Worm (Caenorhabditis elegans) whole organism, L4 larva: Measurements from ENCODE around the gene zmp-1.

Experiments
- F10B5.3 ChIP-seq: sonication (generic microtip); optimal IDR thresholded peaks from 2 replicates; lab custom pipeline; 2016; ENCODE audit warnings: mild to moderate bottlenecking, missing genetic modification characterization, missing compliant biosample characterization
- F26F4.8 ChIP-seq: fragments of 200-800 bp; sonication (Bioruptor generic); conservative IDR thresholded peaks from 2 replicates; pipeline ENCODE4 v1.3.6; 2022; ENCODE audit warnings: missing genetic modification characterization, missing compliant biosample characterization
- Y105C5A.15 ChIP-seq: fragments of 200-800 bp; sonication (Bioruptor generic); IDR thresholded peaks from 2 replicates; pipeline ENCODE4 v1.3.6; 2022; ENCODE audit warnings: missing genetic modification characterization, missing compliant biosample characterization
- ZK337.2 ChIP-seq: fragments of 200-800 bp; sonication (Bioruptor generic); IDR thresholded peaks from 2 replicates; pipeline ENCODE4 v1.3.6; 2022; ENCODE audit warnings: missing genetic modification reagents, missing genetic modification characterization, missing compliant biosample characterization
- aha-1 ChIP-seq: fragments of 150-350 bp; peaks from one replicate; lab custom pipeline; 2014; ENCODE audit warnings: missing biosample characterization, missing genetic modification characterization
- ama-1 ChIP-seq: fragments of 150-350 bp; optimal IDR thresholded peaks from 2 replicates; lab custom pipeline; 2014; ENCODE audit warnings: inconsistent platforms, mixed read lengths
- arid-1 ChIP-seq: fragments of 200-800 bp; sonication (Bioruptor generic); conservative IDR thresholded peaks from 2 replicates; pipeline ENCODE4 v1.3.6; 2022; ENCODE audit warnings: missing genetic modification reagents, missing genetic modification characterization, missing compliant biosample characterization
- attf-4 ChIP-seq: sonication (generic microtip); optimal IDR thresholded peaks from 3 replicates; lab custom pipeline; 2017; ENCODE audit warnings: missing biosample characterization, missing genetic modification characterization
- ceh-62 ChIP-seq: sonication (generic microtip); optimal IDR thresholded peaks from 2 replicates; lab custom pipeline; 2017; ENCODE audit warnings: missing biosample characterization, missing genetic modification characterization
- daf-12 ChIP-seq: fragments of 150-350 bp; optimal IDR thresholded peaks from 2 replicates; lab custom pipeline; 2014; ENCODE audit warnings: missing biosample characterization, missing genetic modification reagents, missing genetic modification characterization
- daf-16 ChIP-seq, 3 experiments: sonication (generic microtip); optimal IDR thresholded peaks; 2 replicates each; lab custom pipeline; 2016 to 2017; ENCODE audit warnings: missing genetic modification characterization in 3 of 3, missing genetic modification reagents in 3 of 3, mild to moderate bottlenecking in 2 of 3, missing compliant biosample characterization in 2 of 3, missing biosample characterization in 1 of 3, moderate library complexity in 1 of 3
- dmd-6 ChIP-seq: fragments of 200-800 bp; sonication (Bioruptor generic); IDR thresholded peaks from 2 replicates; pipeline ENCODE4 v1.3.6; 2022; ENCODE audit warnings: missing genetic modification reagents, missing genetic modification characterization, missing compliant biosample characterization
- dpl-1 ChIP-seq: fragments of 150-350 bp; optimal IDR thresholded peaks from 2 replicates; lab custom pipeline; 2014; ENCODE audit warnings: missing biosample characterization, missing genetic modification reagents, missing genetic modification characterization
- fkh-10 ChIP-seq: fragments of 150-350 bp; optimal IDR thresholded peaks from 2 replicates; lab custom pipeline; 2014; ENCODE audit warnings: missing biosample characterization, missing genetic modification reagents, missing genetic modification characterization
- fos-1 ChIP-seq: fragments of 150-350 bp; optimal IDR thresholded peaks from 2 replicates; lab custom pipeline; 2014; ENCODE audit warnings: missing biosample characterization, missing genetic modification characterization
- hif-1 ChIP-seq, 2 experiments: sonication (generic microtip); optimal IDR thresholded peaks; 2 replicates each; lab custom pipeline; 2016 to 2017; ENCODE audit warnings: missing compliant biosample characterization in 2 of 2, missing genetic modification characterization in 2 of 2, missing genetic modification reagents in 2 of 2, missing genotype in 2 of 2, mild to moderate bottlenecking in 1 of 2
- hlh-11 ChIP-seq: fragments of 200-800 bp; sonication (Bioruptor generic); optimal IDR thresholded peaks from 2 replicates; lab custom pipeline; 2018; ENCODE audit warnings: mild to moderate bottlenecking, missing genetic modification characterization, missing compliant biosample characterization
- hlh-30 ChIP-seq: sonication (generic microtip); optimal IDR thresholded peaks from 2 replicates; lab custom pipeline; 2017; ENCODE audit warnings: antibody characterized with exemption, mild to moderate bottlenecking, missing genetic modification characterization, missing compliant biosample characterization; ENCODE audit not compliant: insufficient read depth
- hmg-1.1 ChIP-seq: fragments of 200-800 bp; sonication (Bioruptor generic); IDR thresholded peaks from 2 replicates; pipeline ENCODE4 v1.3.6; 2022; ENCODE audit warnings: missing genetic modification reagents, missing genetic modification characterization, missing compliant biosample characterization
- jun-1 ChIP-seq: fragments of 150-350 bp; optimal IDR thresholded peaks from 2 replicates; lab custom pipeline; 2014; ENCODE audit warnings: missing biosample characterization, missing genetic modification reagents, missing genetic modification characterization
- lin-29 ChIP-seq: fragments of 200-800 bp; sonication (Bioruptor generic); IDR thresholded peaks from 2 replicates; pipeline ENCODE4 v1.3.6; 2022; ENCODE audit warnings: missing genetic modification reagents, missing genetic modification characterization, missing compliant biosample characterization
- mep-1 ChIP-seq: fragments of 150-350 bp; sonication (generic microtip); optimal IDR thresholded peaks from 3 replicates; lab custom pipeline; 2014; ENCODE audit warnings: missing biosample characterization, missing genetic modification characterization
- mxl-2 ChIP-seq: fragments of 200-800 bp; sonication (Bioruptor generic); conservative IDR thresholded peaks from 2 replicates; pipeline ENCODE4 v1.3.6; 2022; ENCODE audit warnings: missing genetic modification reagents, missing genetic modification characterization, missing compliant biosample characterization
- nhr-111 ChIP-seq: fragments of 200-800 bp; sonication (Bioruptor generic); optimal IDR thresholded peaks from 2 replicates; lab custom pipeline; 2018; ENCODE audit warnings: mild to moderate bottlenecking, missing genetic modification characterization, missing compliant biosample characterization
- nhr-42 ChIP-seq: fragments of 200-800 bp; sonication (Bioruptor generic); IDR thresholded peaks from 2 replicates; pipeline ENCODE4 v1.3.6; 2022; ENCODE audit warnings: missing genetic modification characterization, missing compliant biosample characterization
- nhr-48 ChIP-seq: sonication (generic microtip); optimal IDR thresholded peaks from 2 replicates; lab custom pipeline; 2016; ENCODE audit warnings: mild to moderate bottlenecking, missing genetic modification characterization, missing compliant biosample characterization
- nhr-6 ChIP-seq: fragments of 150-350 bp; optimal IDR thresholded peaks from 2 replicates; lab custom pipeline; 2014; ENCODE audit warnings: missing biosample characterization, missing genetic modification characterization
- rbr-2 ChIP-seq: sonication (generic microtip); optimal IDR thresholded peaks from 2 replicates; lab custom pipeline; 2016; ENCODE audit warnings: missing genotype, missing genetic modification characterization, missing compliant biosample characterization
- snpc-1.2 ChIP-seq: fragments of 200-800 bp; sonication (Bioruptor generic); IDR thresholded peaks from 2 replicates; pipeline ENCODE4 v1.3.6; 2022; ENCODE audit warnings: missing genetic modification reagents, missing genetic modification characterization, missing compliant biosample characterization
- unc-39 ChIP-seq: sonication (generic microtip); optimal IDR thresholded peaks from 2 replicates; lab custom pipeline; 2017; ENCODE audit warnings: missing biosample characterization, missing genetic modification characterization
- zfp-3 ChIP-seq: fragments of 200-800 bp; sonication (Bioruptor generic); conservative IDR thresholded peaks from 2 replicates; pipeline ENCODE4 v1.3.6; 2022; ENCODE audit warnings: missing genetic modification reagents, missing genetic modification characterization, missing compliant biosample characterization
- zip-2 ChIP-seq: fragments of 150-350 bp; optimal IDR thresholded peaks from 2 replicates; lab custom pipeline; 2014; ENCODE audit warnings: missing biosample characterization, missing genetic modification characterization
- ztf-11 ChIP-seq: fragments of 150-350 bp; optimal IDR thresholded peaks from 2 replicates; lab custom pipeline; 2014; ENCODE audit warnings: missing biosample characterization, missing genetic modification characterization

zmp-1 gene

DNA sequence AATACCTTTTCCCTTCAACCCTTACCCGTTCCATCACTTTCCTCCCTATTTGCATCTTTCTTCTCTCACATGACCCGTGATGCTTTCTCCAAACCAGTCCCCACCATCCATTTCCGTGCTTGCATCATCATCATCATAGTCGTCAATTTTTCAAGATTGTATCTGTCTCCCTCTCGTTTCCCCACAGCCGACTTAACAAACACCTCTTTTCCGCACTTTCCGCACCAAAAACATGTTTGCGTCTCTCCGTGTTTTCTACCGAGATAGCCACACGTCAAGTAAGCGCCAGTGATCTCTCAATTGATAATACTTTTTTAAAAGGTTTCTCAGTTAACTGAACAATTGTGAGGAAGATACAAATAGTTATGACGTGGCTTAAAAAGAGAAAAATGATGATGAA is 5.3 kb upstream of the zmp-1 start (continued):
- TF ChIP-seq mxl-2 (GFP tag; lab: Robert Waterston, UW): no peak
- no peak for TF ChIP-seq unc-39 (tag; lab: Kevin White, UChicago)
- TF ChIP-seq ztf-11 (tag; lab: Kevin White, UChicago): no peak
- no peak for TF ChIP-seq nhr-42 (GFP tag; lab: Robert Waterston, UW)
- peak; percentile 9; the same call in 1 of the 2 replicates for TF ChIP-seq arid-1 (GFP tag; lab: Robert Waterston, UW)
- TF ChIP-seq mep-1 (tag; lab: Kevin White, UChicago): peak; percentile 85
- TF ChIP-seq hmg-1.1: peak; percentile 45; the same call in 1 of the 2 replicates
- no peak for TF ChIP-seq snpc-1.2
- TF ChIP-seq rbr-2 (tag; lab: Kevin White, UChicago): peak; percentile 66
- TF ChIP-seq ama-1 (lab: Kevin White, UChicago): peak; percentile 56
- TF ChIP-seq daf-16 (GFP tag; optimal IDR thresholded peaks at IDR 0.05; lab: Kevin White, UChicago): peak in 1 of 2 experiments; percentile 69
- TF ChIP-seq daf-16 (tag; optimal IDR thresholded peaks at IDR 0.05; lab: Kevin White, UChicago): peak; percentile 90
- peak in 1 of 2 experiments; percentile 53 for TF ChIP-seq hif-1 (tag; optimal IDR thresholded peaks at IDR 0.05; lab: Kevin White, UChicago)
- TF ChIP-seq lin-29 (GFP tag; lab: Robert Waterston, UW): no peak
- TF ChIP-seq nhr-111 (GFP tag; lab: Kevin White, UChicago): no peak
- TF ChIP-seq F26F4.8 (GFP tag; lab: Robert Waterston, UW): no peak
- no peak for TF ChIP-seq jun-1
- TF ChIP-seq Y105C5A.15 (GFP tag; lab: Robert Waterston, UW): no peak
- TF ChIP-seq attf-4: no peak
- TF ChIP-seq nhr-48: peak; percentile 84
- peak; percentile 93 for TF ChIP-seq hlh-30 (tag; lab: Kevin White, UChicago)

DNA sequence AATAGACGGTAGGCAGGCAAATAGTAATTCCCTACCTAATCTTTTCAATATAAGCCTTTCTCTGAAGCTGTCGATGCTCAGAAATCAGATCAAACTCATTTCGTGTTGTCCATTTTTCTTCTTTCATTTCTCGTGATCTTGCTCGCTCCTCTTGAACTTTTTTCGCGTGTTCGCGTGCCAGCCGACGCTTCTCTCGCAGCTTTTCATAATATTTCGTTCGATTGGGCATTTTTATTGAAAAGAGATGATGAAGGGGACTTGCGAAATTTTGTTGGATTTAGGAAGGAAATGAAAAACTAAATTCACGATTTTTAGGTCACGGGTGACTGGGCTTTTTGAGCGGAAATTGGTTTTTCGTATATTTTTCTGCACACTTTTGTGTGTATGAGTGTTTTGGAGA is 4.2 kb upstream of the zmp-1 start, which contains the start of gene EGAP1.1:
EGAP1.1 (minus strand) TSS at position 229 of the 400 bp plus-strand sequence.
- TF ChIP-seq aha-1 (tag; lab: Kevin White, UChicago) (peak; percentile 70), hlh-30 (tag; lab: Kevin White, UChicago) (peak; percentile 74), ZK337.2 (GFP tag; lab: Robert Waterston, UW) (no peak), zip-2 (tag; lab: Kevin White, UChicago) (no peak), daf-12 (tag; lab: Kevin White, UChicago) (no peak), fos-1 (tag; lab: Kevin White, UChicago) (no peak)

- TF ChIP-seq ceh-62 (tag; lab: Kevin White, UChicago): no peak
- TF ChIP-seq F10B5.3 (tag; lab: Kevin White, UChicago): no peak
- peak; percentile 59 for TF ChIP-seq fkh-10 (GFP tag; lab: Kevin White, UChicago)
- no peak for TF ChIP-seq nhr-42 (GFP tag; lab: Robert Waterston, UW)
- no peak for TF ChIP-seq zfp-3 (GFP tag; lab: Robert Waterston, UW)
- TF ChIP-seq, all 104 proteins: peak for 1
These were observed 1.4 kb upstream of the zmp-1 start for ce11 chrIII:5934138-5934658.

DNA sequence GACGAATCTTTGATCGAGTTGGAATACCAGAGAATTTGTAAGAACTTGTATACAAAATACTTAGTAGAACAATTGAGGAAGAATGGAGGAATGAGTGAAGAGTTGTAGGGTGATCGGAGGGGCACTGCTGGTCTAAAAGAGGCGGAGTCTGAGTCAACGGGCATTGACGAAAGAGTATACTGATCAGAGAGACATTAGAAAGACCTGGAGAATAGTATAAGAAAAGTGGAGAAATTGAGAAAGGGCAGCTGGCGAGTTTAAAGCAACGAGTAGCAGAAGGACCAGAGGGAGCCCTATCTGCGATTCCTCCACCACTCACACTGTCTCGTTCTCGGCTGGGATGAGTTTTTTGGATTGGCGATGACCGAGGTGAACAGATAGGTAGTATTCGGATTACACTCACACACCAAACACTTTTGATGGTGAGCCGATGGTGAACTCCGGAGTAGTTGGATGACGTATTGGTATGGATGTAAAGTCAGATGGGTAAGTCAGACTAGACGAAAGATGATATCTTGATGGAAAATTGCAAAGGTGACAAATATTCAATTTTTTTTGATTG is 1.2 kb downstream of the zmp-1 start, which contains the start of gene EGAP1.5:
EGAP1.5 (plus strand) TSS at position 289 of the 562 bp plus-strand sequence.
- TF ChIP-seq dmd-6 (GFP tag; lab: Robert Waterston, UW): no peak
- TF ChIP-seq hlh-11 (tag; lab: Kevin White, UChicago): peak; percentile 15

- TF ChIP-seq nhr-6 (tag; lab: Kevin White, UChicago) (no peak), hlh-30 (tag; lab: Kevin White, UChicago) (peak; percentile 14), daf-16 (GFP tag; optimal IDR thresholded peaks at IDR 0.05; lab: Kevin White, UChicago) (peak in 1 of 2 experiments; percentile 19), daf-16 (tag; optimal IDR thresholded peaks at IDR 0.05; lab: Kevin White, UChicago) (no peak), dpl-1 (GFP tag; lab: Kevin White, UChicago) (no peak)
- TF ChIP-seq, all 104 proteins: peak for 2
These were observed 2.1 kb downstream of the zmp-1 start for ce11 chrIII:5930659-5931058.
